Worm (Caenorhabditis elegans): ENCODE results near the gene F02A9.7.

ce11 chrIII:9053263-9053662, 22.2 kb downstream of the F02A9.7 start:
- TF ChIP-seq nhr-2 (tag; optimal IDR thresholded peaks at IDR 0.05) (no peak), elt-3 (tag; optimal IDR thresholded peaks at IDR 0.05) (no peak), nhr-12 (tag; optimal IDR thresholded peaks at IDR 0.05) (no peak), nhr-237 (tag; optimal IDR thresholded peaks at IDR 0.05) (no peak), lsy-2 (tag; optimal IDR thresholded peaks at IDR 0.05) (no peak), sem-2 (GFP tag; optimal IDR thresholded peaks at IDR 0.05) (no peak), unc-120 (tag; optimal IDR thresholded peaks at IDR 0.05; ENCODE audit: poor library complexity, severe bottlenecking) (no peak), snpc-4 (tag; optimal IDR thresholded peaks at IDR 0.05) (no peak)

Measured in whole organism, mixed stage, embryonic.